Worm (Caenorhabditis elegans): ENCODE data around the gene dnj-13.

DNA sequence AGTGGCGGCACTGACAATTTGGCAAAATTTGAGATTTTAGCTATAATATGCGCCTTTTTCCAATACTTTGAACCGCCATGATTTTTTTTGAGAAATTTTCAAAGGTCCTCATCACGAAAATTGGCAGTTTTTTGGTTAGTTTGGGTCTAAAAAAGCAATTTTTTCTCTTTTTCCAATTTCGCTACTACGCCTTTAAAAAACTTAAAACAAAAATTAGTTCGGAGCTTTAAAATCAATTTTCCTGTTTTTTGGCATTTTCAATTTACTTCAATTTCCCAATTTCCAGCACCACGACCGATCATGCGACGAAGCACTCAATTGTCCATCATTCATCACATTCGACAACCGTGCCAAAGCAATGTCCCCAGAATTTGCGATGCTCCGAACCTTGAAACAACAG lies 48.1 kb upstream of the dnj-13 start, which contains the start of gene B0334.5:
- TF ChIP-seq nhr-11 (tag; optimal IDR thresholded peaks at IDR 0.05): no peak
- TF ChIP-seq nhr-77 (tag; optimal IDR thresholded peaks at IDR 0.05): no peak
- TF ChIP-seq pqm-1 (tag; optimal IDR thresholded peaks at IDR 0.05): no peak
- TF ChIP-seq lin-13 (GFP tag; optimal IDR thresholded peaks at IDR 0.05): no peak
- TF ChIP-seq fkh-10 (GFP tag; optimal IDR thresholded peaks at IDR 0.05): no peak
- no peak for TF ChIP-seq ets-5 (GFP tag; IDR thresholded peaks at IDR 0.05)

All from whole organism, L1 larva.